Worm (Caenorhabditis elegans): ENCODE measurements around the gene dsh-1.

DNA sequence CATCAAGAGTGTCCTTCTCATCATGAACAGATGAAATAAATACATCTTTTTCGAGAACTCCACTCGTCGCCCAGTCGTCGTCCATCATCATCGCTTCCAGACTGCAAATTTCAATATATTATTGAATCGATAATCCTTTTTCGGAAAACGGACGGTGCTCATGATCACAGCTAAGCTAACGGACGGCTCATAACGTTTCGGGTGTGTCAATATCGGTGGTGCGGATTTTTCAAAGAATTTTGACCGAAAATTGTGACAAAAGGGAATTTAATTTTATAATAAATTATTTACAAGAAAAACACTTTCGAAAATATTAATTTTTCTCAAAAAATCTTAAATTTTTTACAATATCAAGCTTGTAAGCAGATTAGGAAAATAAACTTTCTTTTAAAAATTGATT lies 37.7 kb downstream of the dsh-1 start, which contains the start of gene crh-2:
- TF ChIP-seq ceh-79 (tag; optimal IDR thresholded peaks at IDR 0.05) (no peak), repo-1 (tag; optimal IDR thresholded peaks at IDR 0.05) (no peak)

Data from whole organism, young adult.